Fruit fly (Drosophila melanogaster) whole organism, embryonic: ENCODE data around the gene stg.

Source experiments
- C15 ChIP-seq: fragments of 200-800 bp; sonication (Bioruptor generic); IDR thresholded peaks from 3 replicates; pipeline ENCODE4 v1.3.6; 2022; ENCODE audit warnings: missing biosample characterization, missing genetic modification characterization
- CG10274 ChIP-seq: fragments of 200-800 bp; sonication (Bioruptor generic); optimal IDR thresholded peaks from 3 replicates; lab custom pipeline; 2017; ENCODE audit warnings: missing biosample characterization, mild to moderate bottlenecking, missing genetic modification characterization
- CG10979 ChIP-seq: fragments of 200-800 bp; sonication (Bioruptor generic); optimal IDR thresholded peaks from 2 replicates; lab custom pipeline; 2018; ENCODE audit warnings: missing biosample characterization, mild to moderate bottlenecking, missing genetic modification characterization, moderate library complexity
- CG11085 ChIP-seq: fragments of 200-800 bp; sonication (Bioruptor generic); IDR thresholded peaks from 2 replicates; pipeline ENCODE4 v1.3.6; 2022; ENCODE audit warnings: missing biosample characterization, missing genetic modification characterization
- CG12219 ChIP-seq: fragments of 200-800 bp; sonication (Bioruptor generic); optimal IDR thresholded peaks from 3 replicates; lab custom pipeline; 2018; ENCODE audit warnings: missing biosample characterization, mild to moderate bottlenecking, missing genetic modification characterization
- CG12391 ChIP-seq: fragments of 200-800 bp; sonication (Bioruptor generic); optimal IDR thresholded peaks from 3 replicates; lab custom pipeline; 2018; ENCODE audit warnings: missing biosample characterization, mild to moderate bottlenecking, missing genetic modification characterization, moderate library complexity
- CG14441 ChIP-seq: fragments of 200-800 bp; sonication (Bioruptor generic); IDR thresholded peaks from 2 replicates; pipeline ENCODE4 v1.3.6; 2022; ENCODE audit warnings: missing biosample characterization, missing genetic modification characterization
- CG14860 ChIP-seq: fragments of 200-800 bp; sonication (Bioruptor generic); IDR thresholded peaks from 3 replicates; pipeline ENCODE4 v1.3.6; 2022; ENCODE audit warnings: missing biosample characterization, missing genetic modification characterization; ENCODE audit not compliant: partially characterized antibody
- CG15073 ChIP-seq: fragments of 200-800 bp; sonication (Bioruptor generic); optimal IDR thresholded peaks from 2 replicates; lab custom pipeline; 2016; ENCODE audit warnings: missing biosample characterization, missing genetic modification characterization
- CG15269 ChIP-seq: fragments of 200-800 bp; sonication (Bioruptor generic); optimal IDR thresholded peaks from 2 replicates; lab custom pipeline; 2018; ENCODE audit warnings: missing biosample characterization, mild to moderate bottlenecking, missing genetic modification characterization, moderate library complexity
- CG15696 ChIP-seq: fragments of 200-800 bp; sonication (Bioruptor generic); optimal IDR thresholded peaks from 2 replicates; lab custom pipeline; 2019; ENCODE audit warnings: missing biosample characterization, mild to moderate bottlenecking, missing genetic modification characterization, moderate library complexity
- CG1647 ChIP-seq: fragments of 200-800 bp; sonication (Bioruptor generic); optimal IDR thresholded peaks from 3 replicates; lab custom pipeline; 2016; ENCODE audit warnings: missing biosample characterization, missing genetic modification characterization
- CG17361 ChIP-seq: fragments of 200-800 bp; sonication (Bioruptor generic); IDR thresholded peaks from 3 replicates; pipeline ENCODE4 v1.3.6; 2022; ENCODE audit warnings: missing biosample characterization, missing genetic modification characterization
- CG1832 ChIP-seq: fragments of 200-800 bp; sonication (Bioruptor generic); optimal IDR thresholded peaks from 2 replicates; lab custom pipeline; 2017; ENCODE audit warnings: missing biosample characterization, mild to moderate bottlenecking, missing genetic modification characterization, inconsistent platforms
- CG18599 ChIP-seq: fragments of 200-800 bp; sonication (Bioruptor generic); optimal IDR thresholded peaks from 3 replicates; lab custom pipeline; 2017; ENCODE audit warnings: missing biosample characterization, missing genetic modification characterization, mild to moderate bottlenecking, moderate library complexity, missing genetic modification reagents
- CG2116 ChIP-seq: fragments of 200-800 bp; sonication (Bioruptor generic); optimal IDR thresholded peaks from 3 replicates; lab custom pipeline; 2018; ENCODE audit warnings: missing biosample characterization, mild to moderate bottlenecking, missing genetic modification characterization
- CG2202 ChIP-seq: fragments of 200-800 bp; sonication (Bioruptor generic); optimal IDR thresholded peaks from 2 replicates; lab custom pipeline; 2018; ENCODE audit warnings: missing biosample characterization, mild to moderate bottlenecking, missing genetic modification characterization
- CG2875 ChIP-seq: fragments of 200-800 bp; sonication (Bioruptor generic); optimal IDR thresholded peaks from 2 replicates; lab custom pipeline; 2017; ENCODE audit warnings: missing biosample characterization, mild to moderate bottlenecking, missing genetic modification characterization, missing genetic modification reagents
- CG3065 ChIP-seq: fragments of 200-800 bp; sonication (Bioruptor generic); optimal IDR thresholded peaks from 2 replicates; lab custom pipeline; 2016; ENCODE audit warnings: missing biosample characterization, missing genetic modification characterization
- CG3838 ChIP-seq: fragments of 200-800 bp; sonication (Bioruptor generic); optimal IDR thresholded peaks from 3 replicates; lab custom pipeline; 2016; ENCODE audit warnings: missing biosample characterization, missing genetic modification characterization
- CG4404 ChIP-seq: fragments of 200-800 bp; sonication (Bioruptor generic); IDR thresholded peaks from 2 replicates; pipeline ENCODE4 v1.3.6; 2022; ENCODE audit warnings: missing biosample characterization, missing genetic modification characterization
- CG6654 ChIP-seq: fragments of 200-800 bp; sonication (Bioruptor generic); optimal IDR thresholded peaks from 2 replicates; lab custom pipeline; 2017; ENCODE audit warnings: missing biosample characterization, mild to moderate bottlenecking, missing genetic modification characterization
- CG8944 ChIP-seq: fragments of 200-800 bp; sonication (Bioruptor generic); optimal IDR thresholded peaks from 3 replicates; lab custom pipeline; 2016; ENCODE audit warnings: missing biosample characterization, missing genetic modification characterization
- D19B ChIP-seq: fragments of 200-800 bp; sonication (Bioruptor generic); optimal IDR thresholded peaks from 2 replicates; lab custom pipeline; 2017; ENCODE audit warnings: missing biosample characterization, mild to moderate bottlenecking, missing genetic modification characterization
- Dip3 ChIP-seq: fragments of 200-800 bp; sonication (Bioruptor generic); optimal IDR thresholded peaks from 3 replicates; lab custom pipeline; 2016; ENCODE audit warnings: missing biosample characterization, missing genetic modification characterization
- Elba2 ChIP-seq: fragments of 200-800 bp; sonication (Bioruptor generic); optimal IDR thresholded peaks from 3 replicates; lab custom pipeline; 2016; ENCODE audit warnings: missing biosample characterization, missing genetic modification characterization
- Ets65A ChIP-seq: fragments of 200-800 bp; sonication (Bioruptor generic); peaks from one replicate; lab custom pipeline; 2016; ENCODE audit warnings: missing biosample characterization, missing genetic modification characterization
- HLHmδ ChIP-seq: fragments of 200-800 bp; sonication (Bioruptor generic); optimal IDR thresholded peaks from 2 replicates; lab custom pipeline; 2018; ENCODE audit warnings: missing biosample characterization, mild to moderate bottlenecking, missing genetic modification characterization, moderate library complexity
- Nf-YB ChIP-seq: fragments of 200-800 bp; sonication (Bioruptor generic); optimal IDR thresholded peaks from 3 replicates; lab custom pipeline; 2019; ENCODE audit warnings: missing biosample characterization, mild to moderate bottlenecking, missing genetic modification characterization, moderate library complexity
- NfI ChIP-seq: fragments of 200-800 bp; sonication (Bioruptor generic); optimal IDR thresholded peaks from 3 replicates; lab custom pipeline; 2018; ENCODE audit warnings: missing biosample characterization, mild to moderate bottlenecking, missing genetic modification characterization, moderate library complexity
- Oaz ChIP-seq: fragments of 200-800 bp; sonication (Bioruptor generic); IDR thresholded peaks from 2 replicates; pipeline ENCODE4 v1.3.6; 2022; ENCODE audit warnings: missing biosample characterization, missing genetic modification characterization
- PHDP ChIP-seq: fragments of 200-800 bp; sonication (Bioruptor generic); optimal IDR thresholded peaks from 3 replicates; lab custom pipeline; 2018; ENCODE audit warnings: missing biosample characterization, mild to moderate bottlenecking, missing genetic modification characterization, moderate library complexity
- Rx ChIP-seq: fragments of 200-800 bp; sonication (Bioruptor generic); IDR thresholded peaks from 2 replicates; pipeline ENCODE4 v1.3.6; 2022; ENCODE audit warnings: missing biosample characterization, missing genetic modification characterization
- Six4 ChIP-seq: fragments of 200-800 bp; sonication (Bioruptor generic); optimal IDR thresholded peaks from 2 replicates; lab custom pipeline; 2016; ENCODE audit warnings: missing biosample characterization, missing genetic modification characterization
- Usf ChIP-seq: fragments of 200-800 bp; sonication (Bioruptor generic); optimal IDR thresholded peaks from 2 replicates; lab custom pipeline; 2017; ENCODE audit warnings: missing genotype, missing biosample characterization, missing genetic modification characterization
- Xbp1 ChIP-seq: fragments of 200-800 bp; sonication (Bioruptor generic); optimal IDR thresholded peaks from 3 replicates; lab custom pipeline; 2016; ENCODE audit warnings: missing biosample characterization, mild to moderate bottlenecking, missing genetic modification characterization
- amos ChIP-seq: fragments of 200-800 bp; sonication (Bioruptor generic); IDR thresholded peaks from 2 replicates; pipeline ENCODE4 v1.3.6; 2022; ENCODE audit warnings: missing biosample characterization, missing genetic modification characterization; ENCODE audit not compliant: partially characterized antibody
- cg ChIP-seq: fragments of 200-800 bp; sonication (Bioruptor generic); optimal IDR thresholded peaks from 3 replicates; lab custom pipeline; 2019; ENCODE audit warnings: missing biosample characterization, mild to moderate bottlenecking, missing genetic modification characterization, moderate library complexity
- cwo ChIP-seq: fragments of 200-800 bp; sonication (Bioruptor generic); optimal IDR thresholded peaks from 3 replicates; lab custom pipeline; 2017; ENCODE audit warnings: missing biosample characterization, missing genetic modification characterization, mild to moderate bottlenecking, moderate library complexity, missing genetic modification reagents
- dati ChIP-seq: fragments of 200-800 bp; sonication (Bioruptor generic); IDR thresholded peaks from 2 replicates; pipeline ENCODE4 v1.3.6; 2022; ENCODE audit warnings: missing biosample characterization, missing genetic modification characterization
- gfzf ChIP-seq: fragments of 200-800 bp; sonication (Bioruptor generic); optimal IDR thresholded peaks from 2 replicates; lab custom pipeline; 2016; ENCODE audit warnings: missing biosample characterization, mild to moderate bottlenecking, missing genetic modification characterization, moderate library complexity
- gt ChIP-seq: fragments of 200-800 bp; sonication (Bioruptor generic); IDR thresholded peaks from 2 replicates; pipeline ENCODE4 v1.3.6; 2022; ENCODE audit warnings: missing biosample characterization, missing genetic modification characterization
- h ChIP-seq: fragments of >200 bp; optimal IDR thresholded peaks from 2 replicates; lab custom pipeline; 2017
- ind ChIP-seq: fragments of 200-800 bp; sonication (Bioruptor generic); optimal IDR thresholded peaks from 3 replicates; lab custom pipeline; 2016; ENCODE audit warnings: missing biosample characterization, missing genetic modification characterization
- jing ChIP-seq: fragments of 200-800 bp; sonication (Bioruptor generic); optimal IDR thresholded peaks from 2 replicates; lab custom pipeline; 2018; ENCODE audit warnings: missing biosample characterization, mild to moderate bottlenecking, missing genetic modification characterization
- mam ChIP-seq: fragments of 200-800 bp; sonication (Bioruptor generic); optimal IDR thresholded peaks from 3 replicates; lab custom pipeline; 2016; ENCODE audit warnings: missing biosample characterization, missing genetic modification characterization
- org-1 ChIP-seq: fragments of 200-800 bp; sonication (Bioruptor generic); optimal IDR thresholded peaks from 2 replicates; lab custom pipeline; 2017; ENCODE audit warnings: missing biosample characterization, missing genetic modification characterization
- peb ChIP-seq: fragments of 200-800 bp; sonication (Bioruptor generic); IDR thresholded peaks from 2 replicates; pipeline ENCODE4 v1.3.6; 2022; ENCODE audit warnings: missing biosample characterization, missing genetic modification characterization
- ssp ChIP-seq: fragments of 200-800 bp; sonication (Bioruptor generic); IDR thresholded peaks from 2 replicates; pipeline ENCODE4 v1.3.6; 2022; ENCODE audit warnings: missing biosample characterization, missing genetic modification characterization
- tin ChIP-seq: fragments of 200-800 bp; sonication (Bioruptor generic); optimal IDR thresholded peaks from 3 replicates; lab custom pipeline; 2016; ENCODE audit warnings: missing biosample characterization, missing genetic modification characterization
- vfl ChIP-seq: fragments of 200-800 bp; sonication (Bioruptor generic); optimal IDR thresholded peaks from 2 replicates; lab custom pipeline; 2016; ENCODE audit warnings: missing biosample characterization, missing genetic modification characterization
- zf30C ChIP-seq: fragments of 200-800 bp; sonication (Bioruptor generic); optimal IDR thresholded peaks from 3 replicates; lab custom pipeline; 2018; ENCODE audit warnings: missing biosample characterization, mild to moderate bottlenecking, missing genetic modification characterization

Gene stg

dm6 chr3R:29277009-29277408, 21.4 kb upstream of the stg start (continued):
- TF ChIP-seq CG15696 (tag; lab: Kevin White, UChicago) (peak; percentile 21), tin (no peak), h (lab: Kevin White, UChicago) (no peak), CG18599 (GFP tag; lab: Kevin White, UChicago) (no peak), Ets65A (GFP tag; lab: Kevin White, UChicago) (peak; percentile 22), CG15269 (tag; lab: Kevin White, UChicago) (no peak), Usf (GFP tag; lab: Kevin White, UChicago) (no peak), gt (GFP tag; lab: Robert Waterston, UW) (no peak), CG4404 (GFP tag; lab: Robert Waterston, UW) (peak; percentile 47; the same call in 1 of the 2 replicates), CG1832 (no peak), CG14860 (GFP tag; lab: Robert Waterston, UW) (no peak), ssp (GFP tag; lab: Robert Waterston, UW) (no peak), CG2875 (GFP tag; lab: Kevin White, UChicago) (peak; percentile 6), CG14441 (GFP tag; lab: Robert Waterston, UW) (no peak), gfzf (no peak), CG12219 (GFP tag; lab: Kevin White, UChicago) (peak; percentile 0), Dip3 (GFP tag; lab: Kevin White, UChicago) (no peak), ind (GFP tag; lab: Kevin White, UChicago) (no peak), cg (no peak), zf30C (GFP tag; lab: Kevin White, UChicago) (no peak), org-1 (GFP tag; lab: Kevin White, UChicago) (no peak), Xbp1 (GFP tag; lab: Kevin White, UChicago) (peak; percentile 46), peb (GFP tag; lab: Robert Waterston, UW) (no peak), CG12391 (tag; lab: Kevin White, UChicago) (peak; percentile 34), CG10274 (GFP tag; lab: Kevin White, UChicago) (no peak), HLHmδ (GFP tag; lab: Kevin White, UChicago) (no peak), CG2202 (tag; lab: Kevin White, UChicago) (peak; percentile 37), CG15073 (GFP tag; lab: Kevin White, UChicago) (no peak), jing (GFP tag; lab: Kevin White, UChicago) (no peak), Six4 (no peak), cwo (GFP tag; lab: Kevin White, UChicago) (no peak), D19B (no peak), CG1647 (GFP tag; lab: Kevin White, UChicago) (no peak), CG10979 (tag; lab: Kevin White, UChicago) (peak; percentile 48), CG3065 (GFP tag; lab: Kevin White, UChicago) (no peak), PHDP (no peak), Nf-YB (GFP tag; lab: Kevin White, UChicago) (no peak), Oaz (GFP tag; lab: Robert Waterston, UW) (no peak), CG11085 (no peak), Rx (GFP tag; lab: Robert Waterston, UW) (no peak), CG17361 (GFP tag; lab: Robert Waterston, UW) (0 out of 3 replicates have a peak, but pooled peaks have one; percentile 9), vfl (GFP tag; lab: Kevin White, UChicago) (no peak), CG3838 (no peak), Elba2 (GFP tag; lab: Kevin White, UChicago) (no peak), CG8944 (GFP tag; lab: Kevin White, UChicago) (peak; percentile 3), NfI (no peak), CG2116 (GFP tag; lab: Kevin White, UChicago) (no peak), C15 (no peak), dati (peak; percentile 13; the same call in 1 of the 2 replicates), CG6654 (GFP tag; lab: Kevin White, UChicago) (no peak), amos (GFP tag; lab: Robert Waterston, UW) (no peak), mam (GFP tag; lab: Kevin White, UChicago) (no peak)
